Fruit fly (Drosophila melanogaster): ENCODE data around the gene CG14892.

Gene CG14892

DNA sequence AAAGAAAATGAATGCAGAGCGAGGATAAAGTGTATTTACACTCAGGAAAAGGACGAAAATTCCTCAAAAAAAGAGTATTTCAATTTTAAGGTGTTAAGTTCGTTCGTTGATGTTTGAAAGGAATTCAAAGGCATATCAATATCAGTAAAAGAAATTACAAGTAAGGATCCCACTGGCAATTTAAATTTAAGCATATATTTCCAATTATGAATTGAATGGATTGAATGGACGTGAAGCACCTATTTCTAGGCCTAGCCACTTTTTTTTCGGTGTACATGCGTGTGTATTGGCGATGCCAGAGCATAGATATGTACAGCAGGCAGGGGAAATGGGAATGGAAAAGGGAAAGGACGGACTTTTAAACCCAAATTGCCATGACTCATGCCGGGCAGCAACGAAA, 36.4 kb downstream of the CG14892 start:
- TF ChIP-seq CG8924 (tag; optimal IDR thresholded peaks at IDR 0.05) (peak; percentile 23), lmd (GFP tag; IDR thresholded peaks at IDR 0.05) (peak; percentile 24), CG15073 (GFP tag; optimal IDR thresholded peaks at IDR 0.05) (no peak), CG6683 (GFP tag; optimal IDR thresholded peaks at IDR 0.05) (no peak), kay (GFP tag; optimal IDR thresholded peaks at IDR 0.05) (peak; percentile 22), CG7556 (GFP tag; optimal IDR thresholded peaks at IDR 0.05) (peak; percentile 47), ac (GFP tag; optimal IDR thresholded peaks at IDR 0.05) (peak; percentile 27), CG15696 (tag; optimal IDR thresholded peaks at IDR 0.05) (peak; percentile 82), CG8765 (GFP tag; IDR thresholded peaks at IDR 0.05) (peak; percentile 20; the same call in 1 of the 2 replicates), CG14710 (tag; optimal IDR thresholded peaks at IDR 0.05) (peak; percentile 49), bsh (GFP tag; optimal IDR thresholded peaks at IDR 0.05) (peak in 1 of 2 experiments; percentile 14), CG1233 (GFP tag; optimal IDR thresholded peaks at IDR 0.05) (peak; percentile 23), lola (GFP tag; optimal IDR thresholded peaks at IDR 0.05) (peak in 1 of 3 experiments; percentile 68), fd102C (GFP tag; optimal IDR thresholded peaks at IDR 0.05) (peak; percentile 59), CG4404 (GFP tag; IDR thresholded peaks at IDR 0.05) (peak; percentile 61), maf-S (GFP tag; optimal IDR thresholded peaks at IDR 0.05) (no peak), TFAM (GFP tag; optimal IDR thresholded peaks at IDR 0.05) (no peak), eve (GFP tag; optimal IDR thresholded peaks at IDR 0.05) (peak in 1 of 2 experiments; percentile 34), CG16815 (GFP tag; optimal IDR thresholded peaks at IDR 0.05) (peak; percentile 16), chif (GFP tag; optimal IDR thresholded peaks at IDR 0.05) (peak in 1 of 2 experiments; percentile 28), sc (optimal IDR thresholded peaks at IDR 0.05) (no peak), sc (GFP tag; optimal IDR thresholded peaks at IDR 0.05) (no peak), D19A (tag; optimal IDR thresholded peaks at IDR 0.05) (peak; percentile 27), row (GFP tag; IDR thresholded peaks at IDR 0.05) (peak; percentile 53), CG17361 (GFP tag; IDR thresholded peaks at IDR 0.05) (peak; percentile 41; the same call in 1 of the 3 replicates), Antp (GFP tag; optimal IDR thresholded peaks at IDR 0.05) (no peak), Dip2 (GFP tag; IDR thresholded peaks at IDR 0.05) (no peak), pros (GFP tag; optimal IDR thresholded peaks at IDR 0.05) (no peak), CG14014 (GFP tag; IDR thresholded peaks at IDR 0.05) (no peak), CG16863 (GFP tag; optimal IDR thresholded peaks at IDR 0.05) (peak; percentile 5), CG1792 (GFP tag; optimal IDR thresholded peaks at IDR 0.05) (no peak), CG10959 (GFP tag; IDR thresholded peaks at IDR 0.05) (0 out of 2 replicates have a peak, but pooled peaks have one; percentile 19), CG9727 (GFP tag; optimal IDR thresholded peaks at IDR 0.05) (peak; percentile 49), CG10979 (tag; optimal IDR thresholded peaks at IDR 0.05) (peak; percentile 32), dysf (GFP tag; IDR thresholded peaks at IDR 0.05) (no peak), HLH54F (GFP tag; optimal IDR thresholded peaks at IDR 0.05) (peak; percentile 3), Ets65A (GFP tag) (peak; percentile 54), Xrp1 (GFP tag; IDR thresholded peaks at IDR 0.05) (peak; percentile 59; the same call in 1 of the 2 replicates), caup (GFP tag; optimal IDR thresholded peaks at IDR 0.05; ENCODE audit: severe bottlenecking) (no peak), B-H1 (GFP tag; IDR thresholded peaks at IDR 0.05) (no peak), CG2116 (GFP tag; optimal IDR thresholded peaks at IDR 0.05) (no peak), CG18262 (tag; optimal IDR thresholded peaks at IDR 0.05) (peak; percentile 60), pum (GFP tag; optimal IDR thresholded peaks at IDR 0.05) (peak; percentile 22), cg (GFP tag; optimal IDR thresholded peaks at IDR 0.05) (peak; percentile 48), phol (tag; optimal IDR thresholded peaks at IDR 0.05) (peak; percentile 28), Hey (tag; optimal IDR thresholded peaks at IDR 0.05) (no peak), prd (optimal IDR thresholded peaks at IDR 0.05) (no peak), prd (GFP tag; IDR thresholded peaks at IDR 0.05) (peak; percentile 54; the same call in 2 of the 3 replicates), tll (GFP tag; optimal IDR thresholded peaks at IDR 0.05) (peak; percentile 38 to 79), CG12299 (tag; optimal IDR thresholded peaks at IDR 0.05) (no peak), grn (GFP tag; optimal IDR thresholded peaks at IDR 0.05) (peak; percentile 33)
